Worm (Caenorhabditis elegans) whole organism, L4 larva: ENCODE measurements around the gene C28A5.6.

Experiments used
- F49E8.2 ChIP-seq: sonication (generic microtip); optimal IDR thresholded peaks from 2 replicates; lab custom pipeline; 2016; ENCODE audit warnings: missing compliant biosample characterization, mild to moderate bottlenecking, missing genetic modification characterization, borderline replicate concordance
- T20F7.1 ChIP-seq: fragments of 200-800 bp; sonication (Bioruptor generic); optimal IDR thresholded peaks from 2 replicates; lab custom pipeline; 2018; ENCODE audit warnings: mild to moderate bottlenecking, missing genetic modification characterization, missing compliant biosample characterization
- T26A8.4 ChIP-seq: fragments of 200-800 bp; sonication (Bioruptor generic); IDR thresholded peaks from 2 replicates; pipeline ENCODE4 v1.3.6; 2022; ENCODE audit warnings: missing genetic modification characterization, missing compliant biosample characterization
- Y105C5A.15 ChIP-seq: fragments of 200-800 bp; sonication (Bioruptor generic); IDR thresholded peaks from 2 replicates; pipeline ENCODE4 v1.3.6; 2022; ENCODE audit warnings: missing genetic modification characterization, missing compliant biosample characterization
- Y48G9A.11 ChIP-seq: fragments of 200-800 bp; sonication (Bioruptor generic); IDR thresholded peaks from 2 replicates; pipeline ENCODE4 v1.3.6; 2022; ENCODE audit warnings: missing genetic modification reagents, missing genetic modification characterization, missing compliant biosample characterization
- aly-2 ChIP-seq: sonication (generic microtip); optimal IDR thresholded peaks from 2 replicates; lab custom pipeline; 2018; ENCODE audit warnings: missing biosample characterization, missing genetic modification characterization
- ceh-20 ChIP-seq: fragments of 200-800 bp; sonication (Bioruptor generic); IDR thresholded peaks from 2 replicates; pipeline ENCODE4 v1.3.6; 2022; ENCODE audit warnings: missing genetic modification reagents, missing genetic modification characterization, missing compliant biosample characterization
- ceh-28 ChIP-seq: fragments of 150-350 bp; optimal IDR thresholded peaks from 2 replicates; lab custom pipeline; 2014; ENCODE audit warnings: missing biosample characterization, missing genetic modification reagents, missing genetic modification characterization
- ceh-44 ChIP-seq: fragments of 200-800 bp; sonication (Bioruptor generic); IDR thresholded peaks from 2 replicates; pipeline ENCODE4 v1.3.6; 2022; ENCODE audit warnings: missing genetic modification reagents, missing genetic modification characterization, missing compliant biosample characterization
- cey-2 ChIP-seq: sonication (generic microtip); optimal IDR thresholded peaks from 3 replicates; lab custom pipeline; 2017; ENCODE audit warnings: missing genetic modification characterization, mild to moderate bottlenecking, missing compliant biosample characterization, antibody characterized with exemption, borderline replicate concordance; ENCODE audit not compliant: insufficient read depth
- ctbp-1 ChIP-seq: fragments of 200-800 bp; sonication (Bioruptor generic); IDR thresholded peaks from 2 replicates; pipeline ENCODE4 v1.3.6; 2022; ENCODE audit warnings: missing genetic modification reagents, missing genetic modification characterization, missing compliant biosample characterization
- daf-16 ChIP-seq, 3 experiments: sonication (generic microtip); optimal IDR thresholded peaks; 2 replicates each; lab custom pipeline; 2016 to 2017; ENCODE audit warnings: missing genetic modification characterization in 3 of 3, missing genetic modification reagents in 3 of 3, mild to moderate bottlenecking in 2 of 3, missing compliant biosample characterization in 2 of 3, missing biosample characterization in 1 of 3, moderate library complexity in 1 of 3
- dmd-6 ChIP-seq: fragments of 200-800 bp; sonication (Bioruptor generic); IDR thresholded peaks from 2 replicates; pipeline ENCODE4 v1.3.6; 2022; ENCODE audit warnings: missing genetic modification reagents, missing genetic modification characterization, missing compliant biosample characterization
- dmd-9 ChIP-seq: fragments of 200-800 bp; sonication (Bioruptor generic); IDR thresholded peaks from 2 replicates; pipeline ENCODE4 v1.3.6; 2022; ENCODE audit warnings: missing genetic modification reagents, missing genetic modification characterization, missing compliant biosample characterization
- dpl-1 ChIP-seq: fragments of 150-350 bp; optimal IDR thresholded peaks from 2 replicates; lab custom pipeline; 2014; ENCODE audit warnings: missing biosample characterization, missing genetic modification reagents, missing genetic modification characterization
- dve-1 ChIP-seq: sonication (generic microtip); optimal IDR thresholded peaks from 2 replicates; lab custom pipeline; 2017; ENCODE audit warnings: antibody characterized with exemption, mild to moderate bottlenecking, missing genetic modification characterization, missing compliant biosample characterization; ENCODE audit not compliant: insufficient read depth
- egl-43 ChIP-seq: fragments of 200-800 bp; sonication (Bioruptor generic); IDR thresholded peaks from 2 replicates; pipeline ENCODE4 v1.3.6; 2022; ENCODE audit warnings: missing genetic modification reagents, missing genetic modification characterization, missing compliant biosample characterization
- fkh-10 ChIP-seq: fragments of 150-350 bp; optimal IDR thresholded peaks from 2 replicates; lab custom pipeline; 2014; ENCODE audit warnings: missing biosample characterization, missing genetic modification reagents, missing genetic modification characterization
- fos-1 ChIP-seq: fragments of 150-350 bp; optimal IDR thresholded peaks from 2 replicates; lab custom pipeline; 2014; ENCODE audit warnings: missing biosample characterization, missing genetic modification characterization
- gei-8 ChIP-seq: fragments of 200-800 bp; sonication (Bioruptor generic); optimal IDR thresholded peaks from 2 replicates; lab custom pipeline; 2018; ENCODE audit warnings: mild to moderate bottlenecking, missing genetic modification characterization, missing compliant biosample characterization
- hif-1 ChIP-seq, 2 experiments: sonication (generic microtip); optimal IDR thresholded peaks; 2 replicates each; lab custom pipeline; 2016 to 2017; ENCODE audit warnings: missing compliant biosample characterization in 2 of 2, missing genetic modification characterization in 2 of 2, missing genetic modification reagents in 2 of 2, missing genotype in 2 of 2, mild to moderate bottlenecking in 1 of 2
- hlh-30 ChIP-seq: sonication (generic microtip); optimal IDR thresholded peaks from 2 replicates; lab custom pipeline; 2017; ENCODE audit warnings: antibody characterized with exemption, mild to moderate bottlenecking, missing genetic modification characterization, missing compliant biosample characterization; ENCODE audit not compliant: insufficient read depth
- lin-13 ChIP-seq: fragments of 150-350 bp; optimal IDR thresholded peaks from 2 replicates; lab custom pipeline; 2014; ENCODE audit warnings: missing biosample characterization, missing genetic modification reagents, missing genetic modification characterization
- lin-15B ChIP-seq: fragments of 150-350 bp; sonication (generic microtip); optimal IDR thresholded peaks from 3 replicates; lab custom pipeline; 2014; ENCODE audit warnings: missing biosample characterization, missing genetic modification characterization
- lin-29 ChIP-seq: fragments of 200-800 bp; sonication (Bioruptor generic); IDR thresholded peaks from 2 replicates; pipeline ENCODE4 v1.3.6; 2022; ENCODE audit warnings: missing genetic modification reagents, missing genetic modification characterization, missing compliant biosample characterization
- lir-3 ChIP-seq: sonication (generic microtip); optimal IDR thresholded peaks from 2 replicates; lab custom pipeline; 2016; ENCODE audit warnings: mild to moderate bottlenecking, missing genetic modification characterization, missing compliant biosample characterization
- lsy-2 ChIP-seq, 2 experiments: fragments of 150-350 bp in 1 of 2; sonication (generic microtip) in 1 of 2; optimal IDR thresholded peaks; 2 replicates each; lab custom pipeline; 2014 to 2017; ENCODE audit warnings: missing biosample characterization in 2 of 2, missing genetic modification characterization in 2 of 2
- madf-5 ChIP-seq, 2 experiments: fragments of 200-800 bp; sonication (Bioruptor generic); IDR thresholded peaks; 2 replicates each; pipeline ENCODE4 v1.3.6; 2022; ENCODE audit warnings: missing compliant biosample characterization in 2 of 2, missing genetic modification characterization in 2 of 2
- madf-9 ChIP-seq: fragments of 200-800 bp; sonication (Bioruptor generic); conservative IDR thresholded peaks from 2 replicates; pipeline ENCODE4 v1.3.6; 2022; ENCODE audit warnings: missing genetic modification reagents, missing genetic modification characterization, missing compliant biosample characterization
- mdt-29 ChIP-seq: fragments of 200-800 bp; sonication (Bioruptor generic); IDR thresholded peaks from 2 replicates; pipeline ENCODE4 v1.3.6; 2022; ENCODE audit warnings: missing genetic modification reagents, missing genetic modification characterization, missing compliant biosample characterization
- mxl-3 ChIP-seq: fragments of 200-800 bp; sonication (Bioruptor generic); optimal IDR thresholded peaks from 2 replicates; lab custom pipeline; 2018; ENCODE audit warnings: mild to moderate bottlenecking, missing genetic modification characterization, missing compliant biosample characterization
- nhr-10 ChIP-seq: fragments of 150-350 bp; optimal IDR thresholded peaks from 2 replicates; lab custom pipeline; 2014; ENCODE audit warnings: missing biosample characterization, missing genetic modification characterization
- nhr-102 ChIP-seq: sonication (generic microtip); optimal IDR thresholded peaks from 2 replicates; lab custom pipeline; 2016; ENCODE audit warnings: mild to moderate bottlenecking, missing genetic modification characterization, moderate library complexity, missing compliant biosample characterization
- nhr-11 ChIP-seq: fragments of 150-350 bp; optimal IDR thresholded peaks from 2 replicates; lab custom pipeline; 2014; ENCODE audit warnings: missing biosample characterization, missing genetic modification characterization
- nhr-48 ChIP-seq: sonication (generic microtip); optimal IDR thresholded peaks from 2 replicates; lab custom pipeline; 2016; ENCODE audit warnings: mild to moderate bottlenecking, missing genetic modification characterization, missing compliant biosample characterization
- nhr-77 ChIP-seq: fragments of 150-350 bp; optimal IDR thresholded peaks from 2 replicates; lab custom pipeline; 2014; ENCODE audit warnings: missing biosample characterization, missing genetic modification characterization
- rbr-2 ChIP-seq: sonication (generic microtip); optimal IDR thresholded peaks from 2 replicates; lab custom pipeline; 2016; ENCODE audit warnings: missing genotype, missing genetic modification characterization, missing compliant biosample characterization
- sdz-12 ChIP-seq: fragments of 200-800 bp; sonication (Bioruptor generic); optimal IDR thresholded peaks from 2 replicates; lab custom pipeline; 2018; ENCODE audit warnings: mild to moderate bottlenecking, missing genetic modification characterization, missing compliant biosample characterization
- snpc-1.2 ChIP-seq: fragments of 200-800 bp; sonication (Bioruptor generic); IDR thresholded peaks from 2 replicates; pipeline ENCODE4 v1.3.6; 2022; ENCODE audit warnings: missing genetic modification reagents, missing genetic modification characterization, missing compliant biosample characterization
- spr-3 ChIP-seq: fragments of 200-800 bp; sonication (Bioruptor generic); optimal IDR thresholded peaks from 2 replicates; lab custom pipeline; 2018; ENCODE audit warnings: mild to moderate bottlenecking, missing genetic modification characterization, missing compliant biosample characterization
- tag-97 ChIP-seq: fragments of 200-800 bp; sonication (Bioruptor generic); IDR thresholded peaks from 2 replicates; pipeline ENCODE4 v1.3.6; 2022; ENCODE audit warnings: missing genetic modification characterization, missing compliant biosample characterization
- unc-62 ChIP-seq, 3 experiments: fragments of 150-350 bp in 1 of 3; sonication (generic microtip); optimal IDR thresholded peaks in 2 of 3; peaks in 1 of 3; 1 replicate in 1 of 3; 2 replicates in 2 of 3; lab custom pipeline; 2014 to 2017; ENCODE audit warnings: missing biosample characterization in 3 of 3, missing genetic modification characterization in 3 of 3, missing genetic modification reagents in 3 of 3, missing genotype in 1 of 3
- vab-7 ChIP-seq: fragments of 200-800 bp; sonication (Bioruptor generic); IDR thresholded peaks from 2 replicates; pipeline ENCODE4 v1.3.6; 2022; ENCODE audit warnings: missing genetic modification reagents, missing genetic modification characterization, missing compliant biosample characterization
- zag-1 ChIP-seq: fragments of 150-350 bp; optimal IDR thresholded peaks from 2 replicates; lab custom pipeline; 2014; ENCODE audit warnings: missing biosample characterization, missing genetic modification characterization
- zfp-2 ChIP-seq: sonication (generic microtip); optimal IDR thresholded peaks from 2 replicates; lab custom pipeline; 2016; ENCODE audit warnings: mild to moderate bottlenecking, missing genetic modification characterization, missing compliant biosample characterization
- zip-11 ChIP-seq: fragments of 200-800 bp; sonication (Bioruptor generic); IDR thresholded peaks from 2 replicates; pipeline ENCODE4 v1.3.6; 2022; ENCODE audit warnings: missing genetic modification characterization, missing compliant biosample characterization
- ztf-11 ChIP-seq: fragments of 150-350 bp; optimal IDR thresholded peaks from 2 replicates; lab custom pipeline; 2014; ENCODE audit warnings: missing biosample characterization, missing genetic modification characterization

The C28A5.6 gene

ce11 chrIII:4434294-4434781 lies 5.0 kb upstream of the C28A5.6 start, which contains the start of gene C28A5.1 (continued):
- no peak for TF ChIP-seq dpl-1 (GFP tag; lab: Kevin White, UChicago)
- TF ChIP-seq lsy-2 (tag; optimal IDR thresholded peaks at IDR 0.05; lab: Kevin White, UChicago), result no peak
- TF ChIP-seq, all 104 proteins: peak for 7

ce11 chrIII:4428797-4429196 lies 505 bp downstream of the C28A5.6 start:
- no peak for TF ChIP-seq fkh-10 (GFP tag; lab: Kevin White, UChicago)
- peak; percentile 47 for TF ChIP-seq dmd-6
- TF ChIP-seq hlh-30, result no peak
- no peak for TF ChIP-seq snpc-1.2 (GFP tag; lab: Robert Waterston, UW)
- no peak for TF ChIP-seq lin-15B
- no peak for TF ChIP-seq fos-1 (tag; lab: Kevin White, UChicago)
- no peak for TF ChIP-seq T20F7.1
- TF ChIP-seq F49E8.2, result no peak
- no peak for TF ChIP-seq cey-2 (tag; lab: Kevin White, UChicago)
- no peak for TF ChIP-seq ceh-28 (tag; lab: Kevin White, UChicago)
- TF ChIP-seq nhr-102, result no peak
- no peak for TF ChIP-seq dve-1 (tag; lab: Kevin White, UChicago)
- no peak for TF ChIP-seq rbr-2 (tag; lab: Kevin White, UChicago)
- TF ChIP-seq aly-2 (tag; lab: Kevin White, UChicago), result no peak
- no peak for TF ChIP-seq zfp-2
- TF ChIP-seq nhr-11 (tag; lab: Kevin White, UChicago), result no peak
- no peak for TF ChIP-seq hif-1 (tag; optimal IDR thresholded peaks at IDR 0.05; lab: Kevin White, UChicago)
- TF ChIP-seq nhr-10, result no peak
- no peak for TF ChIP-seq gei-8 (GFP tag; lab: Kevin White, UChicago)
- TF ChIP-seq zip-11 (GFP tag; lab: Robert Waterston, UW), result no peak
- TF ChIP-seq ztf-11 (tag; lab: Kevin White, UChicago), result no peak
- TF ChIP-seq madf-9 (GFP tag; lab: Robert Waterston, UW), result 0 out of 2 replicates have a peak, but pooled peaks have one; percentile 25
- no peak for TF ChIP-seq mxl-3 (GFP tag; lab: Kevin White, UChicago)
- no peak for TF ChIP-seq lin-29 (GFP tag; lab: Robert Waterston, UW)
- peak; percentile 7 for TF ChIP-seq sdz-12
- TF ChIP-seq tag-97 (GFP tag; lab: Robert Waterston, UW), result no peak
- peak; percentile 85 for TF ChIP-seq egl-43 (GFP tag; lab: Robert Waterston, UW)
- TF ChIP-seq ceh-20 (GFP tag; lab: Robert Waterston, UW), result no peak
- TF ChIP-seq mdt-29 (GFP tag; lab: Robert Waterston, UW), result no peak
- TF ChIP-seq nhr-48 (tag; lab: Kevin White, UChicago), result peak; percentile 1
- no peak for TF ChIP-seq nhr-77 (tag; lab: Kevin White, UChicago)
- no peak for TF ChIP-seq lir-3
- TF ChIP-seq vab-7 (GFP tag; lab: Robert Waterston, UW), result peak; percentile 75
- TF ChIP-seq zag-1 (tag; lab: Kevin White, UChicago), result no peak
- no peak for TF ChIP-seq ceh-44 (GFP tag; lab: Robert Waterston, UW)
- TF ChIP-seq lin-13 (GFP tag; lab: Kevin White, UChicago), result peak; percentile 16
- no peak for TF ChIP-seq Y48G9A.11
- no peak for TF ChIP-seq spr-3 (GFP tag; lab: Kevin White, UChicago)
- TF ChIP-seq ctbp-1, result peak; percentile 70; the same call in 1 of the 2 replicates
- TF ChIP-seq T26A8.4 (GFP tag; lab: Robert Waterston, UW), result peak; percentile 59
- peak in 1 of 2 experiments; percentile 43 for TF ChIP-seq unc-62 (GFP tag; optimal IDR thresholded peaks at IDR 0.05 in 1 of 2; lab: Kevin White, UChicago)
- TF ChIP-seq unc-62 (tag; optimal IDR thresholded peaks at IDR 0.05; lab: Kevin White, UChicago), result no peak
- TF ChIP-seq madf-5 (GFP tag; IDR thresholded peaks at IDR 0.05; lab: Robert Waterston, UW), result 0 out of 4 replicates have a peak, but pooled peaks of 1 of the 2 experiments have one; percentile 51
- TF ChIP-seq dmd-9 (GFP tag; lab: Robert Waterston, UW), result no peak
- TF ChIP-seq daf-16 (GFP tag; optimal IDR thresholded peaks at IDR 0.05; lab: Kevin White, UChicago), result peak in 1 of 2 experiments; percentile 5
- peak; percentile 56 for TF ChIP-seq daf-16 (tag; optimal IDR thresholded peaks at IDR 0.05; lab: Kevin White, UChicago)
- 0 out of 2 replicates have a peak, but pooled peaks have one; percentile 13 for TF ChIP-seq Y105C5A.15
